Worm (Caenorhabditis elegans) whole organism, young adult: ENCODE measurements around the gene cpr-1.

Experiments used
- nhr-179 ChIP-seq: sonication (generic microtip); optimal IDR thresholded peaks from 2 replicates; lab custom pipeline; 2016; ENCODE audit warnings: mild to moderate bottlenecking, missing genetic modification characterization, missing compliant biosample characterization
- pbrm-1 ChIP-seq: fragments of 200-800 bp; sonication (Bioruptor generic); IDR thresholded peaks from 2 replicates; pipeline ENCODE4 v1.3.6; 2022; ENCODE audit warnings: missing genetic modification reagents, missing genetic modification characterization, missing compliant biosample characterization
- snpc-4 ChIP-seq, 5 experiments: fragments of 150-350 bp in 1 of 5; sonication (generic microtip) in 4 of 5; optimal IDR thresholded peaks; 2 replicates each; lab custom pipeline; 2014 to 2018; ENCODE audit warnings: missing genetic modification characterization in 5 of 5, missing biosample characterization in 3 of 5, antibody characterized with exemption in 2 of 5, mild to moderate bottlenecking in 2 of 5, missing compliant biosample characterization in 2 of 5, missing genotype in 2 of 5, moderate library complexity in 2 of 5, missing genetic modification reagents in 1 of 5
- unc-130 ChIP-seq: sonication (generic microtip); optimal IDR thresholded peaks from 2 replicates; lab custom pipeline; 2016; ENCODE audit warnings: missing genetic modification reagents, missing genetic modification characterization, missing compliant biosample characterization

ce11 chrV:11993706-11994345, 18.5 kb downstream of the cpr-1 start, which contains the start of the genes cyl-1 and C52E4.7:
- TF ChIP-seq unc-130 (GFP tag; lab: Kevin White, UChicago) (no peak), snpc-4 (GFP tag; optimal IDR thresholded peaks at IDR 0.05; lab: Kevin White, UChicago) (no peak), snpc-4 (tag; optimal IDR thresholded peaks at IDR 0.05; lab: Kevin White, UChicago) (peak; percentile 26 to 83 (median 60)), pbrm-1 (GFP tag; lab: Robert Waterston, UW) (no peak), nhr-179 (tag; lab: Kevin White, UChicago) (no peak)
